Fruit fly (Drosophila melanogaster): ENCODE measurements around the gene Ufd1.

The Ufd1 gene

dm6 chr3L:11113198-11114197 is 9.5 kb downstream of the Ufd1 start, which contains the start of gene Sod1 (continued):
- peak; percentile 99 for TF ChIP-seq svp (GFP tag)
- TF ChIP-seq fkh (GFP tag; optimal IDR thresholded peaks at IDR 0.05): peak; percentile 19
- TF ChIP-seq achi (GFP tag; optimal IDR thresholded peaks at IDR 0.05): peak; percentile 25
- TF ChIP-seq CG11294 (GFP tag; IDR thresholded peaks at IDR 0.05): no peak
- TF ChIP-seq CG8632 (GFP tag; optimal IDR thresholded peaks at IDR 0.05): no peak
- peak; percentile 19 for TF ChIP-seq Lpt (GFP tag; optimal IDR thresholded peaks at IDR 0.05)
- TF ChIP-seq fd59A (GFP tag; optimal IDR thresholded peaks at IDR 0.05): no peak
- TF ChIP-seq net (GFP tag; optimal IDR thresholded peaks at IDR 0.05): no peak
- TF ChIP-seq CG4318 (GFP tag; optimal IDR thresholded peaks at IDR 0.05): no peak
- TF ChIP-seq CG8119 (GFP tag; IDR thresholded peaks at IDR 0.05): no peak; the same call in 2 of the 3 replicates

DNA sequence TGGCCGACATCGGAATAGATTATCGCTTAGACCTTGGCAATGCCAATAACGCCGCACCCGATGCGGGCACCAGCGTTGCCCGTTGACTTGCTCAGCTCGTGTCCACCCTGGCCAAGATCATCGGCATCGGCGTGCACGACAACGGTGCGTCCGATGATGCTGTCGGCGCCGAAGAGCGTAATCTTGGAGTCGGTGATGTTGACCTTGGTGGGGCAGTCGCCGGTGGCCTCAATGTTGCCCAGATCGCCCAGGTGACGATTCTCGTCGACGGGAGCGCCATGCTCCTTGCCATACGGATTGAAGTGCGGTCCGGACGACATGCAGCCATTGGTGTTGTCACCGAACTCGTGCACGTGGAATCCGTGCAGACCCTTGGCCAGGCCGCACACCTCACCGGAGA is 10.6 kb downstream of the Ufd1 start:
- no peak for TF ChIP-seq esn (GFP tag; optimal IDR thresholded peaks at IDR 0.05)
- TF ChIP-seq CG8119 (GFP tag; IDR thresholded peaks at IDR 0.05): no peak
- TF ChIP-seq topi (GFP tag; optimal IDR thresholded peaks at IDR 0.05): no peak
- no peak for TF ChIP-seq Blimp-1 (GFP tag; optimal IDR thresholded peaks at IDR 0.05)
- TF ChIP-seq Hr38 (GFP tag; optimal IDR thresholded peaks at IDR 0.05): no peak
- TF ChIP-seq CG11762 (GFP tag; optimal IDR thresholded peaks at IDR 0.05; ENCODE audit: insufficient read depth): no peak
- TF ChIP-seq dsx (GFP tag; optimal IDR thresholded peaks at IDR 0.05; ENCODE audit: poor library complexity, severe bottlenecking): no peak
- TF ChIP-seq Eip78C (GFP tag): no peak

dm6 chr3L:11109454-11109853 is 13.6 kb downstream of the Ufd1 start, which contains the start of the genes CG34012 and emei:
CG34012 (minus strand) TSS chr3L:11109505.
emei (plus strand) TSS chr3L:11109690.
- TF ChIP-seq Hr39 (GFP tag; optimal IDR thresholded peaks at IDR 0.05) (no peak), Sox14 (GFP tag; optimal IDR thresholded peaks at IDR 0.05) (peak; percentile 6), achi (GFP tag; optimal IDR thresholded peaks at IDR 0.05) (no peak), topi (GFP tag; optimal IDR thresholded peaks at IDR 0.05) (no peak), dsx (GFP tag; optimal IDR thresholded peaks at IDR 0.05; ENCODE audit: poor library complexity, severe bottlenecking) (no peak)

- TF ChIP-seq Met (GFP tag; optimal IDR thresholded peaks at IDR 0.05): no peak
- no peak for TF ChIP-seq CG8319 (GFP tag; optimal IDR thresholded peaks at IDR 0.05)
- TF ChIP-seq achi (GFP tag; optimal IDR thresholded peaks at IDR 0.05): no peak
- TF ChIP-seq vri (GFP tag; optimal IDR thresholded peaks at IDR 0.05): no peak
- TF ChIP-seq CG8632 (GFP tag; optimal IDR thresholded peaks at IDR 0.05): no peak
- TF ChIP-seq fkh (GFP tag; optimal IDR thresholded peaks at IDR 0.05): no peak
Measured at dm6 chr3L:11107935-11108334, 15.1 kb downstream of the Ufd1 start, which contains the start of gene CG12522. CG12522 (plus strand) TSS chr3L:11108235.

DNA sequence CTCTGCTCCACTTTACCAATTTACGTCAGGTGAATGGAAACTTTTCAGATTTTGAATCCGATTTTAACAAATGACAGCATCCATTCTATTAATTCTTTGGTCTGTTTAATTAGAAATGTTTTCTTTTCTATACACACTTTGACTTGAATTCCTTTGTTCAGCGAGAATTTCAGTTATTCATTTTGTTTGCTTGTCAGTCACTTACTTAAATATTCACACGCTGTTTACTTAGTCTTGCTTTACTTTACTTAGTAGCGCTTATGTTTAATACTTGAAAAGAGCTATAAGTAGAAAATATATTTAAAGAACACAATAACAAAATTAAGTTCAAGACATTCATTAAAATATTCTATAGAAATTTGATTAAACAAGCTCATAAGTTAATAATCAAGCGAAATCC is 15.6 kb downstream of the Ufd1 start, which contains the start of gene CG32073:
TSS of gene CG32073 (minus strand) at position 151 of the 400 bp plus-strand sequence.
- TF ChIP-seq CG31627 (GFP tag; optimal IDR thresholded peaks at IDR 0.05) (no peak), fd59A (GFP tag; optimal IDR thresholded peaks at IDR 0.05) (no peak), Hr4 (GFP tag; optimal IDR thresholded peaks at IDR 0.05) (no peak), Hr39 (GFP tag; optimal IDR thresholded peaks at IDR 0.05) (no peak), CG11762 (GFP tag; optimal IDR thresholded peaks at IDR 0.05; ENCODE audit: insufficient read depth) (no peak), Ets21C (GFP tag; optimal IDR thresholded peaks at IDR 0.05) (no peak), CG15336 (GFP tag; IDR thresholded peaks at IDR 0.05) (no peak)

DNA sequence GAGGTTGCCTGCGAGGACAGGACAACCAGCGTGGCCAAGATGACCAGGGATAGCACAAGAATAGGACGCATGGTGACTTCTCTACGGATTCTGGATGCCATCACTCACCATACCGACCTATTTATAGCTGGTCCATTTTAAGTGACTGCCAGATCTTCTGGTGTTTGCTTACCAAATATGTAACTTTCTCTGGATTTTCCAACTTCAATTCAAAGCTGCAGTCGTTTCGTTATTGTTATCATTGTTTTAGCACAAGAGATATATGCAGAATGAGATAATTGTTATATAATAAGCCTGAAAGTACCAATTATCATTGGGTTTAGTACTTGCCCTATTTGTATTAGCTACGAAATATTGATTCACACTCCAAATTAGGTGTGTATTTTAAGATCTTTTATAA is 19.2 kb downstream of the Ufd1 start, which contains the start of gene CG32071:
TSS of gene CG32071 (minus strand) at position 101 of the 400 bp plus-strand sequence.
- TF ChIP-seq CG6276 (GFP tag; optimal IDR thresholded peaks at IDR 0.05) (no peak), lz (GFP tag; optimal IDR thresholded peaks at IDR 0.05) (no peak), CG3919 (GFP tag; optimal IDR thresholded peaks at IDR 0.05) (no peak)

All from whole organism, prepupa.